Worm (Caenorhabditis elegans) whole organism, late embryonic: ENCODE data around the gene sru-3.
A peak's percentile ranks its signal among the peaks of the same experiment; 100 is the strongest.

Experiments used
- C08G9.2 ChIP-seq: sonication (generic microtip); optimal IDR thresholded peaks from 2 replicates; lab custom pipeline; 2016; ENCODE audit warnings: mild to moderate bottlenecking, missing genetic modification characterization, moderate library complexity, missing compliant biosample characterization
- F13H6.1 ChIP-seq: sonication (generic microtip); optimal IDR thresholded peaks from 2 replicates; lab custom pipeline; 2016; ENCODE audit warnings: missing genetic modification characterization, missing compliant biosample characterization
- K02D7.2 ChIP-seq: sonication (generic microtip); optimal IDR thresholded peaks from 2 replicates; lab custom pipeline; 2017; ENCODE audit warnings: mild to moderate bottlenecking, missing genetic modification characterization, missing compliant biosample characterization
- K09A11.1 ChIP-seq: sonication (generic microtip); optimal IDR thresholded peaks from 2 replicates; lab custom pipeline; 2017; ENCODE audit warnings: antibody characterized with exemption, mild to moderate bottlenecking, missing genetic modification characterization, missing compliant biosample characterization; ENCODE audit not compliant: insufficient read depth
- Y22D7AL.16 ChIP-seq: sonication (generic microtip); optimal IDR thresholded peaks from 2 replicates; lab custom pipeline; 2016; ENCODE audit warnings: missing genetic modification characterization, missing compliant biosample characterization
- ceh-18 ChIP-seq: sonication (generic microtip); optimal IDR thresholded peaks from 2 replicates; lab custom pipeline; 2016; ENCODE audit warnings: missing genetic modification characterization, missing compliant biosample characterization
- ceh-19 ChIP-seq: fragments of 200-800 bp; sonication (Bioruptor generic); optimal IDR thresholded peaks from 2 replicates; lab custom pipeline; 2018; ENCODE audit warnings: mild to moderate bottlenecking, missing genetic modification characterization, missing compliant biosample characterization
- ceh-2 ChIP-seq: sonication (generic microtip); optimal IDR thresholded peaks from 2 replicates; lab custom pipeline; 2016; ENCODE audit warnings: missing genotype, missing genetic modification characterization, missing compliant biosample characterization
- ceh-22 ChIP-seq: sonication (generic microtip); optimal IDR thresholded peaks from 2 replicates; lab custom pipeline; 2017; ENCODE audit warnings: missing biosample characterization, missing genetic modification characterization
- ceh-31 ChIP-seq: sonication (generic microtip); optimal IDR thresholded peaks from 2 replicates; lab custom pipeline; 2016; ENCODE audit warnings: missing genetic modification characterization, missing compliant biosample characterization
- ceh-34 ChIP-seq: sonication (generic microtip); optimal IDR thresholded peaks from 2 replicates; lab custom pipeline; 2016; ENCODE audit warnings: mild to moderate bottlenecking, missing genetic modification characterization, missing compliant biosample characterization
- ceh-45 ChIP-seq: fragments of 200-800 bp; sonication (Bioruptor generic); IDR thresholded peaks from 2 replicates; pipeline ENCODE4 v1.3.6; 2022; ENCODE audit warnings: missing genetic modification reagents, missing genetic modification characterization, missing compliant biosample characterization
- ceh-48 ChIP-seq: sonication (generic microtip); optimal IDR thresholded peaks from 2 replicates; lab custom pipeline; 2016; ENCODE audit warnings: missing genetic modification characterization, inconsistent platforms, missing compliant biosample characterization
- ceh-9 ChIP-seq: sonication (generic microtip); optimal IDR thresholded peaks from 2 replicates; lab custom pipeline; 2016; ENCODE audit warnings: mild to moderate bottlenecking, missing genetic modification characterization, inconsistent platforms, missing compliant biosample characterization
- che-1 ChIP-seq: sonication (generic microtip); optimal IDR thresholded peaks from 2 replicates; lab custom pipeline; 2016; ENCODE audit warnings: mild to moderate bottlenecking, missing genetic modification characterization, missing compliant biosample characterization
- dve-1 ChIP-seq: sonication (generic microtip); optimal IDR thresholded peaks from 2 replicates; lab custom pipeline; 2017; ENCODE audit warnings: antibody characterized with exemption, mild to moderate bottlenecking, missing genetic modification characterization, missing compliant biosample characterization
- elt-2 ChIP-seq: sonication (generic microtip); optimal IDR thresholded peaks from 2 replicates; lab custom pipeline; 2016; ENCODE audit warnings: missing genetic modification reagents, missing genetic modification characterization, missing compliant biosample characterization
- fax-1 ChIP-seq: sonication (generic microtip); optimal IDR thresholded peaks from 2 replicates; lab custom pipeline; 2016; ENCODE audit warnings: missing genotype, missing genetic modification characterization, missing compliant biosample characterization
- fkh-10 ChIP-seq: fragments of 150-350 bp; optimal IDR thresholded peaks from 2 replicates; lab custom pipeline; 2014; ENCODE audit warnings: missing biosample characterization, missing genetic modification reagents, missing genetic modification characterization
- gmeb-2 ChIP-seq: sonication (generic microtip); optimal IDR thresholded peaks from 2 replicates; lab custom pipeline; 2016; ENCODE audit warnings: missing genetic modification characterization, inconsistent platforms, missing compliant biosample characterization
- hlh-30 ChIP-seq: sonication (generic microtip); optimal IDR thresholded peaks from 2 replicates; lab custom pipeline; 2017; ENCODE audit warnings: antibody characterized with exemption, missing genetic modification characterization, missing compliant biosample characterization; ENCODE audit not compliant: insufficient read depth
- hlh-6 ChIP-seq: sonication (generic microtip); optimal IDR thresholded peaks from 2 replicates; lab custom pipeline; 2016; ENCODE audit warnings: missing genotype, missing genetic modification characterization, missing compliant biosample characterization
- lim-6 ChIP-seq: sonication (generic microtip); optimal IDR thresholded peaks from 2 replicates; lab custom pipeline; 2016; ENCODE audit warnings: missing genetic modification characterization, missing compliant biosample characterization
- lin-11 ChIP-seq: fragments of 200-800 bp; sonication (Bioruptor generic); optimal IDR thresholded peaks from 2 replicates; lab custom pipeline; 2018; ENCODE audit warnings: mild to moderate bottlenecking, missing genetic modification characterization, missing compliant biosample characterization
- nfya-1 ChIP-seq: sonication (generic microtip); optimal IDR thresholded peaks from 2 replicates; lab custom pipeline; 2017; ENCODE audit warnings: missing genetic modification characterization, mild to moderate bottlenecking, missing compliant biosample characterization, antibody characterized with exemption, moderate library complexity
- nhr-11 ChIP-seq: fragments of 150-350 bp; optimal IDR thresholded peaks from 2 replicates; lab custom pipeline; 2014; ENCODE audit warnings: missing biosample characterization, missing genetic modification characterization
- nhr-232 ChIP-seq: sonication (generic microtip); optimal IDR thresholded peaks from 2 replicates; lab custom pipeline; 2016; ENCODE audit warnings: missing genetic modification characterization, missing compliant biosample characterization
- odd-2 ChIP-seq: sonication (generic microtip); optimal IDR thresholded peaks from 2 replicates; lab custom pipeline; 2017; ENCODE audit warnings: antibody characterized with exemption, mild to moderate bottlenecking, missing genetic modification characterization, missing compliant biosample characterization
- pat-9 ChIP-seq: fragments of 200-800 bp; sonication (Bioruptor generic); optimal IDR thresholded peaks from 2 replicates; lab custom pipeline; 2018; ENCODE audit warnings: mild to moderate bottlenecking, missing genetic modification characterization, moderate library complexity, missing compliant biosample characterization
- pha-2 ChIP-seq: sonication (generic microtip); optimal IDR thresholded peaks from 2 replicates; lab custom pipeline; 2017; ENCODE audit warnings: mild to moderate bottlenecking, missing genetic modification characterization, missing compliant biosample characterization
- pha-4 ChIP-seq: fragments of 150-350 bp; optimal IDR thresholded peaks from 2 replicates; lab custom pipeline; 2018; ENCODE audit warnings: missing biosample characterization, missing genetic modification reagents, missing genetic modification characterization
- ref-2 ChIP-seq: sonication (generic microtip); optimal IDR thresholded peaks from 2 replicates; lab custom pipeline; 2016; ENCODE audit warnings: missing genetic modification characterization, missing compliant biosample characterization
- rnt-1 ChIP-seq: sonication (generic microtip); optimal IDR thresholded peaks from 2 replicates; lab custom pipeline; 2016; ENCODE audit warnings: missing genetic modification characterization, missing compliant biosample characterization
- syd-9 ChIP-seq: sonication (generic microtip); optimal IDR thresholded peaks from 2 replicates; lab custom pipeline; 2016; ENCODE audit warnings: mild to moderate bottlenecking, missing genetic modification characterization, moderate library complexity, missing compliant biosample characterization
- tbx-7 ChIP-seq: sonication (generic microtip); optimal IDR thresholded peaks from 2 replicates; lab custom pipeline; 2016; ENCODE audit warnings: missing genotype, missing genetic modification characterization, missing compliant biosample characterization
- ttx-3 ChIP-seq: sonication (generic microtip); optimal IDR thresholded peaks from 2 replicates; lab custom pipeline; 2016; ENCODE audit warnings: missing genetic modification reagents, missing genetic modification characterization, missing compliant biosample characterization
- unc-3 ChIP-seq, 2 experiments: fragments of 200-800 bp in 1 of 2; sonication (Bioruptor generic) in 1 of 2; sonication (generic microtip) in 1 of 2; conservative IDR thresholded peaks in 1 of 2; optimal IDR thresholded peaks in 1 of 2; 2 replicates each; pipeline versions ENCODE4 v1.3.6 to Lab custom; 2016 to 2022; ENCODE audit warnings: missing compliant biosample characterization in 2 of 2, missing genetic modification characterization in 2 of 2, missing genetic modification reagents in 1 of 2
- unc-42 ChIP-seq: sonication (generic microtip); optimal IDR thresholded peaks from 2 replicates; lab custom pipeline; 2016; ENCODE audit warnings: missing genotype, missing genetic modification characterization, missing compliant biosample characterization
- unc-86 ChIP-seq: sonication (generic microtip); optimal IDR thresholded peaks from 2 replicates; lab custom pipeline; 2016; ENCODE audit warnings: missing genetic modification characterization, missing compliant biosample characterization
- zip-5 ChIP-seq: sonication (generic microtip); optimal IDR thresholded peaks from 2 replicates; lab custom pipeline; 2016; ENCODE audit warnings: missing genetic modification characterization, missing compliant biosample characterization

Gene sru-3

ce11 chrIV:9529647-9530046 is 33.2 kb downstream of the sru-3 start, which contains the start of gene elo-7 (continued):
- no peak for TF ChIP-seq F13H6.1 (tag; lab: Kevin White, UChicago)

- no peak for TF ChIP-seq unc-3 (GFP tag; conservative IDR thresholded peaks at IDR 0.05; lab: Robert Waterston, UW)
- TF ChIP-seq unc-3 (tag; optimal IDR thresholded peaks at IDR 0.05; lab: Kevin White, UChicago) = no peak
- no peak for TF ChIP-seq syd-9 (tag; lab: Kevin White, UChicago)
- TF ChIP-seq ceh-45 (GFP tag; lab: Robert Waterston, UW) = no peak
- no peak for TF ChIP-seq ceh-31 (tag; lab: Kevin White, UChicago)
- TF ChIP-seq nhr-11 (tag; lab: Kevin White, UChicago) = no peak
- no peak for TF ChIP-seq elt-2 (tag; lab: Kevin White, UChicago)
- TF ChIP-seq fax-1 = no peak
- no peak for TF ChIP-seq fkh-10 (GFP tag; lab: Kevin White, UChicago)
- TF ChIP-seq, all 69 proteins: peak for 0
These were observed 34.4 kb downstream of the sru-3 start for ce11 chrIV:9530768-9531167.

ce11 chrIV:9533071-9533470 is 36.7 kb downstream of the sru-3 start, which contains the start of gene F56H11.2:
Gene F56H11.2, minus strand, starts transcription at chrIV:9533171.
- TF ChIP-seq fkh-10 (GFP tag; lab: Kevin White, UChicago) (no peak), nfya-1 (no peak), lim-6 (tag; lab: Kevin White, UChicago) (no peak), ref-2 (tag; lab: Kevin White, UChicago) (no peak), gmeb-2 (tag; lab: Kevin White, UChicago) (no peak), pha-2 (tag; lab: Kevin White, UChicago) (no peak), Y22D7AL.16 (no peak), lin-11 (no peak), ceh-34 (tag; lab: Kevin White, UChicago) (no peak), ceh-2 (tag; lab: Kevin White, UChicago) (no peak), fax-1 (no peak), ceh-31 (tag; lab: Kevin White, UChicago) (no peak)

- peak; percentile 78 for TF ChIP-seq hlh-30 (tag; lab: Kevin White, UChicago)
- no peak for TF ChIP-seq zip-5
These were observed 37.9 kb downstream of the sru-3 start for ce11 chrIV:9534342-9534741.

- TF ChIP-seq nhr-232 (tag; lab: Kevin White, UChicago) (no peak), ceh-2 (tag; lab: Kevin White, UChicago) (no peak), K02D7.2 (tag; lab: Kevin White, UChicago) (no peak), ceh-18 (tag; lab: Kevin White, UChicago) (no peak), odd-2 (tag; lab: Kevin White, UChicago) (no peak), pha-4 (tag; lab: Kevin White, UChicago) (no peak), ceh-31 (tag; lab: Kevin White, UChicago) (no peak), ceh-34 (tag; lab: Kevin White, UChicago) (no peak), hlh-6 (tag; lab: Kevin White, UChicago) (no peak), unc-3 (GFP tag; conservative IDR thresholded peaks at IDR 0.05; lab: Robert Waterston, UW) (no peak), unc-3 (tag; optimal IDR thresholded peaks at IDR 0.05; lab: Kevin White, UChicago) (no peak), ceh-48 (tag; lab: Kevin White, UChicago) (no peak), pat-9 (tag; lab: Kevin White, UChicago) (no peak), unc-86 (tag; lab: Kevin White, UChicago) (no peak), hlh-30 (tag; lab: Kevin White, UChicago) (no peak)
These were observed 38.7 kb downstream of the sru-3 start for ce11 chrIV:9535105-9535504.

- no peak for TF ChIP-seq pat-9 (tag; lab: Kevin White, UChicago)
- no peak for TF ChIP-seq zip-5
- no peak for TF ChIP-seq ceh-22 (tag; lab: Kevin White, UChicago)
- TF ChIP-seq ceh-19 (GFP tag; lab: Kevin White, UChicago) = no peak
- no peak for TF ChIP-seq ref-2 (tag; lab: Kevin White, UChicago)
- no peak for TF ChIP-seq unc-42 (tag; lab: Kevin White, UChicago)
- no peak for TF ChIP-seq pha-2 (tag; lab: Kevin White, UChicago)
- no peak for TF ChIP-seq K09A11.1 (tag; lab: Kevin White, UChicago)
- TF ChIP-seq C08G9.2 (tag; lab: Kevin White, UChicago) = no peak
- no peak for TF ChIP-seq che-1 (tag; lab: Kevin White, UChicago)
- no peak for TF ChIP-seq ceh-31 (tag; lab: Kevin White, UChicago)
- no peak for TF ChIP-seq rnt-1 (tag; lab: Kevin White, UChicago)
- no peak for TF ChIP-seq dve-1 (tag; lab: Kevin White, UChicago)
- TF ChIP-seq ceh-9 (tag; lab: Kevin White, UChicago) = no peak
- TF ChIP-seq tbx-7 (tag; lab: Kevin White, UChicago) = no peak
- TF ChIP-seq ttx-3 (tag; lab: Kevin White, UChicago) = no peak
- no peak for TF ChIP-seq nfya-1
- TF ChIP-seq, all 69 proteins: peak for 0
These were observed 39.7 kb downstream of the sru-3 start for ce11 chrIV:9536124-9536523.
